Worm (Caenorhabditis elegans): Measurements from ENCODE around the gene npr-27.

The npr-27 gene

DNA sequence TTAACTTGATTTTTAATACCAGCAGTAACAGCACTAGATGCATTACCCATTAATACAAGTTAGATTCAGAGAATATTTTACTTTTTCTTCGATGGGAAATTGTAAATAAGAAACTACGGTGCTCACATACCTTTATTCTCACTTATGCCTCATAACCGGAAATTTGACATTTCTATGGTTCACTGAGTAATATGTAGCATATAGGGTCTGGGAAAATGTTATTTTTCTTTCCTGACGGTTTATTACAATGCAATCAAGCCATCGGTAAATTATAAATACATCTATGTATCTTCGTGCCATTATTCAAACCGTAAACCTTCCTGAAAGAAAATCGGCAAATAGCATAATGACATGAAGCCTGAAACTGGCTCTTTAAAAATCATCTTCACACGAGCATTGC, 27.3 kb downstream of the npr-27 start, which contains the start of gene ocr-4:
ocr-4 (minus strand) TSS at position 101 of the 400 bp plus-strand sequence.
- TF ChIP-seq sox-2 (GFP tag; IDR thresholded peaks at IDR 0.05) (no peak), F13H6.1 (tag; optimal IDR thresholded peaks at IDR 0.05) (no peak), tbx-7 (tag; optimal IDR thresholded peaks at IDR 0.05) (no peak), pat-9 (tag; optimal IDR thresholded peaks at IDR 0.05) (no peak), elt-2 (tag; optimal IDR thresholded peaks at IDR 0.05) (no peak), pax-1 (tag; optimal IDR thresholded peaks at IDR 0.05) (no peak), lin-11 (tag; optimal IDR thresholded peaks at IDR 0.05) (no peak), fax-1 (tag; optimal IDR thresholded peaks at IDR 0.05) (no peak), hlh-13 (GFP tag; optimal IDR thresholded peaks at IDR 0.05) (no peak), K09A11.1 (tag; optimal IDR thresholded peaks at IDR 0.05; ENCODE audit: insufficient read depth) (no peak)

DNA sequence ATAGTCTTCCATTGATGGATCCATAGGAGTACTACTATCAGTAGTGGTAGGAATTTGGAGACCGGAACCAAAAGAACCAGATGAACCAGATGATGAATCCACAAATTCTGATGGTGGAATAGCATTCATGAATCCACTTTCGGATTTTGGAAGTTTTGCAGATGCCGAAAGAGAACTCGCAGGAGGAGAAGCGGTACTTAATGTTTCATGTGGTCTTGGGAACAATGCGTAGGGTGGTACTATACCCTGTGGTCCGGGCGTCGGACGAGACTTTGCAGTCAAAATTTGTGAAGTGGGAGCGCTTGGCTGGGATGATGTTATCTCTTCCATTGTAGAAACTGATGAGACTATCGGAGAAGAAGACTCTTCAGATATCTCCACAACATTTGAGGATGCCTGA, 32.6 kb downstream of the npr-27 start:
- TF ChIP-seq unc-55 (GFP tag; optimal IDR thresholded peaks at IDR 0.05) = no peak
- TF ChIP-seq unc-86 (tag; optimal IDR thresholded peaks at IDR 0.05) = no peak
- no peak for TF ChIP-seq hlh-8 (tag; optimal IDR thresholded peaks at IDR 0.05)
- no peak for TF ChIP-seq ceh-22 (tag; optimal IDR thresholded peaks at IDR 0.05)
- no peak for TF ChIP-seq pag-3 (tag; optimal IDR thresholded peaks at IDR 0.05; ENCODE audit: borderline replicate concordance)
- TF ChIP-seq T23F11.4 (GFP tag; optimal IDR thresholded peaks at IDR 0.05) = no peak
- TF ChIP-seq lim-6 (tag; optimal IDR thresholded peaks at IDR 0.05) = no peak
- TF ChIP-seq unc-42 (tag; optimal IDR thresholded peaks at IDR 0.05) = no peak
- no peak for TF ChIP-seq pat-9 (tag; optimal IDR thresholded peaks at IDR 0.05)
- TF ChIP-seq nhr-11 (tag; optimal IDR thresholded peaks at IDR 0.05) = no peak
- no peak for TF ChIP-seq F13H6.1 (tag; optimal IDR thresholded peaks at IDR 0.05)
- TF ChIP-seq ceh-18 (tag; optimal IDR thresholded peaks at IDR 0.05) = no peak
- no peak for TF ChIP-seq sdc-2 (tag; optimal IDR thresholded peaks at IDR 0.05)

DNA sequence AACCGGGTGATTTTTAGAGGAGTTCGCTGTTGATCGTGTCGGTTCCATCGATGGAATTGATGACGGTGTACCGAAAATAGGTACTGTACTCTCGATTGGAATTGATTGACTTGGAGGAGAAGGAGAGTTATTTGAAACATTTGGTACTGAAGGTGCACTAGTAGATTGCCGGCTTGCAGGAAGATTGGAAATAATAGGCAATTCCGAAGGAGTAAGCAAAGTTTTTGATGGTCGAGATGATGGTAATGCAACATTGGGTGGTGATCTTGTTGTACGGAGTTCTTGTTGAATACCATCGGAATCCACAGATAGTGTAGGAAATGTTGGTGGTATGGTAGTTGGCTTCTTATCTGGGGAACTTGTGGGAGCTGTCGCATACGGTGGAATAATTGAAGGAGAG, 33.7 kb downstream of the npr-27 start:
- TF ChIP-seq madf-2 (tag; optimal IDR thresholded peaks at IDR 0.05) = no peak
- no peak for TF ChIP-seq pha-4 (tag; optimal IDR thresholded peaks at IDR 0.05)
- TF ChIP-seq unc-86 (tag; optimal IDR thresholded peaks at IDR 0.05) = no peak
- TF ChIP-seq ceh-22 (tag; optimal IDR thresholded peaks at IDR 0.05) = no peak
- no peak for TF ChIP-seq unc-3 (GFP tag; conservative IDR thresholded peaks at IDR 0.05)
- TF ChIP-seq unc-3 (tag; optimal IDR thresholded peaks at IDR 0.05) = no peak
- no peak for TF ChIP-seq hlh-8 (tag; optimal IDR thresholded peaks at IDR 0.05)

DNA sequence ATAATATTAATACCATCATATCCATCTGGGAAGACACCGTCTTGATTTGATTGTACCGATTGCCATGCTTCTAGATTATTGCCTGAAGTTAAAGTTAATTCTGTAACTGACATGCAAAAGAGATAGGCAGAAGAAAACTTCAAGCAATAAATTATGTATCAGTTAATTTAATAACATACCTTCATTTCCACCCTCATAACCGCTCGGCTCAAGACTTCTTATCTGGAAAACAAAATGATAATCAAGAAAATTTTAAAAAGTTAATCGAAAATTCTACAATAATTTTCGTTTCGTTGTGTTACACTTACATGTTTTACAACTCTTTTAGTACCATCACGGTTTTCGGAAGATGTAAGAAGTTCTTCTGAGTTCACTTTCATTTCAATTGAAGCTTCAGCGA, 36.7 kb downstream of the npr-27 start:
- TF ChIP-seq ama-1 (optimal IDR thresholded peaks at IDR 0.05) (no peak), pros-1 (tag; optimal IDR thresholded peaks at IDR 0.05) (no peak), odd-2 (tag; optimal IDR thresholded peaks at IDR 0.05) (no peak), fkh-10 (GFP tag; optimal IDR thresholded peaks at IDR 0.05) (no peak), npax-4 (tag; optimal IDR thresholded peaks at IDR 0.05) (no peak), ceh-19 (GFP tag; optimal IDR thresholded peaks at IDR 0.05) (no peak), dve-1 (tag; optimal IDR thresholded peaks at IDR 0.05) (no peak), ceh-45 (GFP tag; IDR thresholded peaks at IDR 0.05) (no peak), tbx-7 (tag; optimal IDR thresholded peaks at IDR 0.05) (no peak), ceh-18 (tag; optimal IDR thresholded peaks at IDR 0.05) (no peak), ceh-22 (tag; optimal IDR thresholded peaks at IDR 0.05) (no peak), ceh-2 (tag; optimal IDR thresholded peaks at IDR 0.05) (no peak), zip-5 (tag; optimal IDR thresholded peaks at IDR 0.05) (no peak), madf-2 (tag; optimal IDR thresholded peaks at IDR 0.05) (no peak)

DNA sequence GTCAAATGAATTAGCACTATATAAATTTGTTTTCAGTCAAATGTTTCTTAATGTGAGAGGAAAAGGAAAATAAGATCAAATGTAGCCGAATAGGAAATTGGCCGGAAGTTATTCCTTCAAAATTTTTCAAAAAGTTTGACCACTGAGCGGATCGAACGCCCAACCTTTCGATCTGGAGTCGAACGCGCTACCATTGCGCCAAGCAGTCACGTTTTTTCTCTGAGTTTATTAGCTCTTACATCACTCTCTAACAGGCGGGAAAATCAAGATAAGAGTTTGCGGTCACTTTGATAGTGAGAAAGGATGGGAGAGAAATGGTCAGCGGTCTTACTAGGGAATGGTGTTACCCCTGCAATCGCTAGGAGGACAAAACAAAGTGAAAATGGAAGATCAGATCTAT, 38.6 kb downstream of the npr-27 start:
- TF ChIP-seq dve-1 (tag; optimal IDR thresholded peaks at IDR 0.05) (no peak), ceh-31 (tag; optimal IDR thresholded peaks at IDR 0.05) (no peak), pqm-1 (tag; optimal IDR thresholded peaks at IDR 0.05) (no peak), tbx-7 (tag; optimal IDR thresholded peaks at IDR 0.05) (no peak), hlh-13 (GFP tag; optimal IDR thresholded peaks at IDR 0.05) (no peak), ceh-2 (tag; optimal IDR thresholded peaks at IDR 0.05) (no peak), ceh-30 (tag; optimal IDR thresholded peaks at IDR 0.05) (no peak), pag-3 (tag; optimal IDR thresholded peaks at IDR 0.05; ENCODE audit: borderline replicate concordance) (no peak), ceh-18 (tag; optimal IDR thresholded peaks at IDR 0.05) (no peak), nfya-1 (tag; optimal IDR thresholded peaks at IDR 0.05) (no peak), hlh-8 (tag; optimal IDR thresholded peaks at IDR 0.05) (no peak), ama-1 (optimal IDR thresholded peaks at IDR 0.05) (no peak), dmd-4 (tag; optimal IDR thresholded peaks at IDR 0.05; ENCODE audit: borderline replicate concordance) (no peak), mec-3 (tag; optimal IDR thresholded peaks at IDR 0.05; ENCODE audit: borderline replicate concordance) (no peak), Y22D7AL.16 (tag; optimal IDR thresholded peaks at IDR 0.05) (no peak), ceh-24 (tag; optimal IDR thresholded peaks at IDR 0.05) (no peak), ets-4 (tag; optimal IDR thresholded peaks at IDR 0.05) (no peak), K02D7.2 (tag; optimal IDR thresholded peaks at IDR 0.05) (no peak), ref-2 (tag; optimal IDR thresholded peaks at IDR 0.05) (no peak)
